Fruit fly (Drosophila melanogaster): ENCODE data around the gene CG42681.
A peak's percentile ranks its signal among the peaks of the same experiment; 100 is the strongest.
"Not testable (repeated sequence)": the region's sequence is repeated elsewhere in the genome, so short reads cannot be mapped to it uniquely, and the experiment has no call there.

The CG42681 gene

dm6 chr2L:14713467-14713866 is 30.8 kb upstream of the CG42681 start, which contains the start of gene CG34165:
Gene CG34165 (plus strand): TSS chr2L:14713750.
- peak; percentile 32 for TF ChIP-seq CG12769 (tag; optimal IDR thresholded peaks at IDR 0.05)
- no peak for TF ChIP-seq B-H2 (GFP tag; optimal IDR thresholded peaks at IDR 0.05)
- peak; percentile 46 for TF ChIP-seq abd-A (tag; optimal IDR thresholded peaks at IDR 0.05)
- TF ChIP-seq eve (GFP tag; optimal IDR thresholded peaks at IDR 0.05), result peak in 1 of 2 experiments; percentile 17
- no peak for TF ChIP-seq H2.0 (GFP tag; IDR thresholded peaks at IDR 0.05)
- no peak for TF ChIP-seq CG9797 (GFP tag; optimal IDR thresholded peaks at IDR 0.05)
- TF ChIP-seq CG14860 (GFP tag; IDR thresholded peaks at IDR 0.05; ENCODE audit: partially characterized antibody), result no peak
- TF ChIP-seq Hand (GFP tag; optimal IDR thresholded peaks at IDR 0.05), result no peak
- no peak for TF ChIP-seq peb (GFP tag; IDR thresholded peaks at IDR 0.05)
- no peak for TF ChIP-seq Ravus (GFP tag; IDR thresholded peaks at IDR 0.05)
- TF ChIP-seq C15 (GFP tag; IDR thresholded peaks at IDR 0.05), result no peak
- TF ChIP-seq CG31224 (GFP tag; IDR thresholded peaks at IDR 0.05), result no peak
- no peak for TF ChIP-seq rib (GFP tag; IDR thresholded peaks at IDR 0.05)
- TF ChIP-seq slp2 (GFP tag; optimal IDR thresholded peaks at IDR 0.05), result no peak
- no peak for TF ChIP-seq CG42726 (GFP tag; IDR thresholded peaks at IDR 0.05; ENCODE audit: partially characterized antibody)
- TF ChIP-seq CG9609 (GFP tag; optimal IDR thresholded peaks at IDR 0.05), result no peak
- no peak for TF ChIP-seq CG30403 (GFP tag; optimal IDR thresholded peaks at IDR 0.05)
- no peak for TF ChIP-seq Ptx1 (GFP tag; IDR thresholded peaks at IDR 0.05)
- no peak for TF ChIP-seq Drgx (GFP tag; IDR thresholded peaks at IDR 0.05)
- TF ChIP-seq Awh (GFP tag; IDR thresholded peaks at IDR 0.05), result peak; percentile 64; the same call in 1 of the 2 replicates
- no peak for TF ChIP-seq CG4617 (GFP tag; optimal IDR thresholded peaks at IDR 0.05; ENCODE audit: borderline replicate concordance)
- TF ChIP-seq ara (GFP tag; IDR thresholded peaks at IDR 0.05), result no peak
- no peak for TF ChIP-seq CG8281 (tag; optimal IDR thresholded peaks at IDR 0.05)
- TF ChIP-seq CG13894 (tag; optimal IDR thresholded peaks at IDR 0.05), result peak; percentile 35
- TF ChIP-seq Med (GFP tag), result peak; percentile 34
- 0 out of 4 replicates have a peak, but pooled peaks have one; percentile 54 for TF ChIP-seq chinmo (GFP tag; IDR thresholded peaks at IDR 0.05; ENCODE audit: partially characterized antibody)
- TF ChIP-seq CG1529 (GFP tag; optimal IDR thresholded peaks at IDR 0.05), result no peak
- TF ChIP-seq mirr (GFP tag; optimal IDR thresholded peaks at IDR 0.05), result no peak

DNA sequence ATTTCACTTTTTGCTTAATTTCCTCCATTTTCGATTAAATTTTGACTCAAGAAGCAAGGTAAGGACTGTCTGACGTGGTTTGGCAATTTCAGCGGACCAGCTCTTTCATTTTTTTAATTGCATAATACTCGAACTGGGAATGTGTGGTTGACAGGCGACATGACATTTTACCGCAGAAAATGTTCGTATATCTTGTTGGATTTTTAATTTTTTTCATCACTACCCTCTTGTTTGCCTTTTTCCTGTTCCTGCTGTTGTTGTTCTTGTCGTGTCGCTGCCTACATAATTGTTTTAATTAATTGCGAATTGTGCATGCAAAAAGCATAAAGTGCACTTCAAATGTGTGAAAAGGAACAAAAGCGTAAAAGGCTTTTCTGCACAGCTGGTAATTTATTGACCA is 14.1 kb upstream of the CG42681 start, which contains the start of gene CG42685:
TSS of gene CG42685 (minus strand) at position 101 of the 400 bp plus-strand sequence.
- TF ChIP-seq CG7987 (GFP tag; optimal IDR thresholded peaks at IDR 0.05) (no peak), ken (GFP tag; IDR thresholded peaks at IDR 0.05) (no peak), CG42726 (GFP tag; IDR thresholded peaks at IDR 0.05; ENCODE audit: partially characterized antibody) (no peak), CG6254 (GFP tag; optimal IDR thresholded peaks at IDR 0.05) (no peak), CG4617 (GFP tag; optimal IDR thresholded peaks at IDR 0.05; ENCODE audit: borderline replicate concordance) (no peak), CG4360 (GFP tag; IDR thresholded peaks at IDR 0.05) (no peak), sisA (GFP tag; IDR thresholded peaks at IDR 0.05) (no peak)

- not testable (repeated sequence) for TF ChIP-seq caup (GFP tag; optimal IDR thresholded peaks at IDR 0.05; ENCODE audit: severe bottlenecking); NfI (GFP tag; optimal IDR thresholded peaks at IDR 0.05); CG10366 (GFP tag; IDR thresholded peaks at IDR 0.05)
Measured at dm6 chr2L:14735543-14735942, 8.7 kb upstream of the CG42681 start, which contains the start of gene CG31835. Gene CG31835 (plus strand): TSS chr2L:14735843.

DNA sequence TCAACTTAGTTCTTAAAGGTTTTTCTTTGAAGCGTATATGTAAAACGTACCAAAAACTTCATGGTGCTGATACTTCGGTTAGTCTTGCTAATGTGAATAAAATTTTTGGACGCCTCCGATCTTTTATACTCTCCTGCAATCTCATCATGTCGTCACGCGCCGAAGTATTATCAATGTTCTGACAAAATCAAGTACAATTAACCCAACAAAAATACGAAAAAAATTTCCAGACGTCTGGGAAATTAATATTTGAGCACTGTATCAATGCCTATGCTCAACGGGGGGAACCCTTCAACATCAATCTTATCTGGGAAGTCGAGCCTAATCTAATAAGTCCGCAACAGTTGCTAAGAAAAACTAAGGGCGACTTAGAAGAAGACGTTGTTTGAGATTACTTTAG is 6.6 kb upstream of the CG42681 start, which contains the start of gene CG31775:
TSS of gene CG31775 (minus strand) at position 101 of the 400 bp plus-strand sequence.
- TF ChIP-seq Dll (GFP tag; IDR thresholded peaks at IDR 0.05; ENCODE audit: partially characterized antibody); Hr78 (GFP tag; optimal IDR thresholded peaks at IDR 0.05); lab (GFP tag; optimal IDR thresholded peaks at IDR 0.05): not testable (repeated sequence)

Data from whole organism, embryonic.